Worm (Caenorhabditis elegans) whole organism, L3 larva: Measurements from ENCODE around the gene Y49G5B.1.

ENCODE experiments used
- R02D3.7 ChIP-seq: fragments of 150-350 bp; optimal IDR thresholded peaks from 2 replicates; lab custom pipeline; 2014; ENCODE audit warnings: missing biosample characterization, missing genetic modification characterization
- ZK546.5 ChIP-seq: sonication (generic microtip); optimal IDR thresholded peaks from 2 replicates; lab custom pipeline; 2017; ENCODE audit warnings: missing biosample characterization, missing genetic modification characterization
- aly-2 ChIP-seq: fragments of 150-350 bp; optimal IDR thresholded peaks from 2 replicates; lab custom pipeline; 2014; ENCODE audit warnings: missing biosample characterization, missing genetic modification characterization
- ceh-16 ChIP-seq: sonication (generic microtip); optimal IDR thresholded peaks from 2 replicates; lab custom pipeline; 2017; ENCODE audit warnings: missing biosample characterization, missing genetic modification characterization
- ceh-28 ChIP-seq: fragments of 150-350 bp; optimal IDR thresholded peaks from 2 replicates; lab custom pipeline; 2014; ENCODE audit warnings: missing biosample characterization, missing genetic modification reagents, missing genetic modification characterization
- ceh-82 ChIP-seq: fragments of 150-350 bp; optimal IDR thresholded peaks from 2 replicates; lab custom pipeline; 2014; ENCODE audit warnings: missing biosample characterization, missing genetic modification characterization
- ceh-9 ChIP-seq: sonication (generic microtip); optimal IDR thresholded peaks from 2 replicates; lab custom pipeline; 2018; ENCODE audit warnings: missing biosample characterization, missing genetic modification characterization
- daf-12 ChIP-seq: fragments of 150-350 bp; optimal IDR thresholded peaks from 2 replicates; lab custom pipeline; 2014; ENCODE audit warnings: missing biosample characterization, missing genetic modification reagents, missing genetic modification characterization
- egl-27 ChIP-seq: sonication (generic microtip); optimal IDR thresholded peaks from 4 replicates; lab custom pipeline; 2017; ENCODE audit warnings: missing biosample characterization, missing genetic modification reagents, missing genetic modification characterization
- elt-1 ChIP-seq: fragments of 150-350 bp; optimal IDR thresholded peaks from 2 replicates; lab custom pipeline; 2014; ENCODE audit warnings: missing biosample characterization, missing genetic modification characterization
- elt-2 ChIP-seq: sonication (generic microtip); optimal IDR thresholded peaks from 2 replicates; lab custom pipeline; 2016; ENCODE audit warnings: missing genetic modification reagents, mild to moderate bottlenecking, missing genetic modification characterization, missing compliant biosample characterization
- eor-1 ChIP-seq, 2 experiments: fragments of 150-350 bp; optimal IDR thresholded peaks; 2 replicates each; lab custom pipeline; 2014 to 2018; ENCODE audit warnings: missing biosample characterization in 2 of 2, missing genetic modification characterization in 2 of 2
- fkh-10 ChIP-seq: sonication (generic microtip); optimal IDR thresholded peaks from 2 replicates; lab custom pipeline; 2017; ENCODE audit warnings: missing biosample characterization, missing genetic modification reagents, missing genetic modification characterization
- fkh-2 ChIP-seq: fragments of 150-350 bp; optimal IDR thresholded peaks from 2 replicates; lab custom pipeline; 2014; ENCODE audit warnings: missing biosample characterization, missing genetic modification reagents, missing genetic modification characterization
- fos-1 ChIP-seq: fragments of 150-350 bp; optimal IDR thresholded peaks from 2 replicates; lab custom pipeline; 2014; ENCODE audit warnings: missing biosample characterization, missing genetic modification characterization
- hmg-11 ChIP-seq: sonication (generic microtip); optimal IDR thresholded peaks from 2 replicates; lab custom pipeline; 2016; ENCODE audit warnings: missing genetic modification characterization, missing compliant biosample characterization
- jun-1 ChIP-seq: fragments of 150-350 bp; optimal IDR thresholded peaks from 2 replicates; lab custom pipeline; 2014; ENCODE audit warnings: missing biosample characterization, missing genetic modification reagents, missing genetic modification characterization
- lin-15B ChIP-seq: fragments of 150-350 bp; optimal IDR thresholded peaks from 2 replicates; lab custom pipeline; 2014; ENCODE audit warnings: missing biosample characterization, missing genetic modification characterization
- lin-39 ChIP-seq: fragments of 150-350 bp; optimal IDR thresholded peaks from 2 replicates; lab custom pipeline; 2018; ENCODE audit warnings: missing biosample characterization, missing genetic modification reagents, missing genetic modification characterization
- mdl-1 ChIP-seq: fragments of 150-350 bp; optimal IDR thresholded peaks from 2 replicates; lab custom pipeline; 2014; ENCODE audit warnings: missing biosample characterization, missing genetic modification characterization
- mml-1 ChIP-seq: fragments of 150-350 bp; sonication (generic microtip); optimal IDR thresholded peaks from 3 replicates; lab custom pipeline; 2014; ENCODE audit warnings: missing biosample characterization, missing genetic modification characterization
- nhr-11 ChIP-seq: fragments of 150-350 bp; optimal IDR thresholded peaks from 2 replicates; lab custom pipeline; 2014; ENCODE audit warnings: missing biosample characterization, missing genetic modification characterization
- nhr-12 ChIP-seq: fragments of 150-350 bp; optimal IDR thresholded peaks from 2 replicates; lab custom pipeline; 2014; ENCODE audit warnings: missing biosample characterization, missing genetic modification characterization
- nhr-23 ChIP-seq: fragments of 150-350 bp; optimal IDR thresholded peaks from 2 replicates; lab custom pipeline; 2014; ENCODE audit warnings: missing biosample characterization, missing genetic modification reagents, missing genetic modification characterization
- nhr-237 ChIP-seq: fragments of 150-350 bp; optimal IDR thresholded peaks from 2 replicates; lab custom pipeline; 2014; ENCODE audit warnings: missing biosample characterization, missing genetic modification characterization
- nhr-28 ChIP-seq: fragments of 150-350 bp; optimal IDR thresholded peaks from 2 replicates; lab custom pipeline; 2014; ENCODE audit warnings: missing biosample characterization, missing genetic modification characterization
- nhr-43 ChIP-seq: sonication (generic microtip); optimal IDR thresholded peaks from 2 replicates; lab custom pipeline; 2016; ENCODE audit warnings: mild to moderate bottlenecking, missing genetic modification characterization, missing compliant biosample characterization; ENCODE audit not compliant: poor library complexity, severe bottlenecking
- nhr-76 ChIP-seq: fragments of 150-350 bp; sonication (generic microtip); optimal IDR thresholded peaks from 5 replicates; lab custom pipeline; 2014; ENCODE audit warnings: missing biosample characterization, missing genetic modification characterization
- nhr-77 ChIP-seq: fragments of 150-350 bp; optimal IDR thresholded peaks from 2 replicates; lab custom pipeline; 2014; ENCODE audit warnings: missing biosample characterization, missing genetic modification characterization
- pha-4 ChIP-seq: fragments of 150-350 bp; optimal IDR thresholded peaks from 2 replicates; lab custom pipeline; 2014; ENCODE audit warnings: missing biosample characterization, missing genetic modification reagents, missing genetic modification characterization
- sea-2 ChIP-seq: fragments of 150-350 bp; sonication (generic microtip); optimal IDR thresholded peaks from 4 replicates; lab custom pipeline; 2014; ENCODE audit warnings: missing biosample characterization, missing genetic modification reagents, missing genetic modification characterization
- skn-1 ChIP-seq: fragments of 150-350 bp; optimal IDR thresholded peaks from 2 replicates; lab custom pipeline; 2014; ENCODE audit warnings: missing biosample characterization, missing genetic modification characterization
- tbx-2 ChIP-seq: sonication (generic microtip); optimal IDR thresholded peaks from 2 replicates; lab custom pipeline; 2016; ENCODE audit warnings: mild to moderate bottlenecking, missing genetic modification characterization, missing compliant biosample characterization
- unc-62 ChIP-seq: fragments of 150-350 bp; sonication (generic microtip); optimal IDR thresholded peaks from 4 replicates; lab custom pipeline; 2014; ENCODE audit warnings: missing biosample characterization, missing genetic modification reagents, missing genetic modification characterization

The Y49G5B.1 gene

ce11 chrV:5239903-5240302 is 16.7 kb downstream of the Y49G5B.1 start, which contains the start of gene B0238.15:
Gene B0238.15 (plus strand): TSS chrV:5240203.
- TF ChIP-seq nhr-76 (tag; lab: Kevin White, UChicago) (no peak), nhr-43 (tag; lab: Kevin White, UChicago) (no peak), R02D3.7 (tag; lab: Kevin White, UChicago) (no peak), egl-27 (tag; lab: Kevin White, UChicago) (no peak), unc-62 (no peak), fkh-2 (tag; lab: Kevin White, UChicago) (no peak), elt-2 (tag; lab: Kevin White, UChicago) (no peak), lin-15B (tag; lab: Kevin White, UChicago) (no peak), elt-1 (tag; lab: Kevin White, UChicago) (no peak), ceh-28 (no peak), eor-1 (tag; optimal IDR thresholded peaks at IDR 0.05; lab: Kevin White, UChicago) (no peak), nhr-11 (tag; lab: Kevin White, UChicago) (no peak), ceh-16 (tag; lab: Kevin White, UChicago) (no peak), ceh-82 (tag; lab: Kevin White, UChicago) (no peak), fos-1 (tag; lab: Kevin White, UChicago) (no peak), pha-4 (tag; lab: Kevin White, UChicago) (no peak)

- no peak for TF ChIP-seq fkh-10
- no peak for TF ChIP-seq mdl-1 (tag; lab: Kevin White, UChicago)
- TF ChIP-seq hmg-11 (tag; lab: Kevin White, UChicago), result no peak
- TF ChIP-seq lin-15B (tag; lab: Kevin White, UChicago), result no peak
- no peak for TF ChIP-seq daf-12 (tag; lab: Kevin White, UChicago)
- no peak for TF ChIP-seq nhr-23 (tag; lab: Kevin White, UChicago)
- TF ChIP-seq sea-2, result no peak
- TF ChIP-seq nhr-76 (tag; lab: Kevin White, UChicago), result no peak
- TF ChIP-seq nhr-43 (tag; lab: Kevin White, UChicago), result no peak
- no peak for TF ChIP-seq ceh-16 (tag; lab: Kevin White, UChicago)
- TF ChIP-seq ZK546.5 (tag; lab: Kevin White, UChicago), result no peak
- no peak for TF ChIP-seq jun-1
- TF ChIP-seq R02D3.7 (tag; lab: Kevin White, UChicago), result no peak
- no peak for TF ChIP-seq aly-2 (tag; lab: Kevin White, UChicago)
- TF ChIP-seq skn-1 (tag; lab: Kevin White, UChicago), result no peak
- no peak for TF ChIP-seq nhr-11 (tag; lab: Kevin White, UChicago)
- TF ChIP-seq nhr-12, result no peak
- TF ChIP-seq nhr-28, result no peak
Observed at ce11 chrV:5243036-5243435, 19.9 kb downstream of the Y49G5B.1 start, which contains the start of gene cest-35.1. Gene cest-35.1 (minus strand): TSS chrV:5243136.

- TF ChIP-seq nhr-76 (tag; lab: Kevin White, UChicago) (no peak), lin-15B (tag; lab: Kevin White, UChicago) (no peak), mdl-1 (tag; lab: Kevin White, UChicago) (no peak), ceh-82 (tag; lab: Kevin White, UChicago) (no peak)
- TF ChIP-seq, all 47 proteins: peak for 0
Observed at ce11 chrV:5252016-5252415, 28.8 kb downstream of the Y49G5B.1 start, which contains the start of gene srt-68. Gene srt-68 (minus strand): TSS chrV:5252116.

ce11 chrV:5257358-5257757 is 34.2 kb downstream of the Y49G5B.1 start, which contains the start of gene srt-67:
Gene srt-67 (minus strand): TSS chrV:5257458.
- TF ChIP-seq fkh-10, result no peak
- no peak for TF ChIP-seq jun-1
- no peak for TF ChIP-seq mml-1
- no peak for TF ChIP-seq daf-12 (tag; lab: Kevin White, UChicago)
- TF ChIP-seq nhr-28, result no peak
- no peak for TF ChIP-seq ceh-82 (tag; lab: Kevin White, UChicago)
- TF ChIP-seq ceh-28, result no peak
- no peak for TF ChIP-seq lin-39 (tag; lab: Kevin White, UChicago)
- no peak for TF ChIP-seq eor-1 (tag; optimal IDR thresholded peaks at IDR 0.05; lab: Kevin White, UChicago)
- no peak for TF ChIP-seq nhr-77 (tag; lab: Kevin White, UChicago)
- TF ChIP-seq nhr-43 (tag; lab: Kevin White, UChicago), result no peak
- TF ChIP-seq, all 47 proteins: peak for 0

ce11 chrV:5259448-5259847 is 36.3 kb downstream of the Y49G5B.1 start, which contains the start of gene srt-70:
Gene srt-70 (minus strand): TSS chrV:5259548.
- TF ChIP-seq skn-1 (tag; lab: Kevin White, UChicago) (no peak), tbx-2 (tag; lab: Kevin White, UChicago) (no peak), ceh-9 (tag; lab: Kevin White, UChicago) (no peak), nhr-43 (tag; lab: Kevin White, UChicago) (no peak), nhr-23 (tag; lab: Kevin White, UChicago) (no peak), jun-1 (no peak), fkh-2 (tag; lab: Kevin White, UChicago) (no peak), nhr-12 (no peak), unc-62 (no peak), nhr-11 (tag; lab: Kevin White, UChicago) (no peak), mdl-1 (tag; lab: Kevin White, UChicago) (no peak), nhr-237 (tag; lab: Kevin White, UChicago) (no peak), egl-27 (tag; lab: Kevin White, UChicago) (no peak)
- TF ChIP-seq, all 47 proteins: peak for 0
